Worm (Caenorhabditis elegans): ENCODE results near the gene nhr-103.

nhr-103 gene

DNA sequence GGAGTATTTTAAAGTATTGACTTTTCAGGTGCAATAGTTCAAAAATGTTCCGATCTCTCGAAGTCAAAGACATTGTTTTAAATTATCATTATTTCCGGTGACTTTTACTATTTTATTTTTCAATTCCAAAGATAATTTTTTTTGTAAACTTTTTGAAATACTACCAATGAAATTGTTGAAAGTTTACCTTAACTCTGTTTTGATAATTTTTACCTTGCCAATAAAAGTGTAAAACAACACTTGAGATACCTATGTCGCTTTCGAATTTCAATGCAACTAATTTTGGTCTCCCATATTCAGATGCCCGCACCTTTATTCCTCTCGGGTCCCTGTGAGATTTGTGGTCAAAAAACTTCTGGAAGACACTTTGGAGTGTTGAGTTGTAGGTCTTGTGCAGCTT is at the start of gene nhr-103:
Gene nhr-103 (plus strand): TSS at position 301 of the 400 bp plus-strand sequence.
- TF ChIP-seq aly-1 (tag; optimal IDR thresholded peaks at IDR 0.05): no peak
- TF ChIP-seq flt-1 (GFP tag; IDR thresholded peaks at IDR 0.05): no peak
- TF ChIP-seq B0310.2 (tag; optimal IDR thresholded peaks at IDR 0.05): no peak
- no peak for TF ChIP-seq F13C5.2 (tag; optimal IDR thresholded peaks at IDR 0.05)
- TF ChIP-seq sea-1 (GFP tag; conservative IDR thresholded peaks at IDR 0.05): no peak
- TF ChIP-seq hmg-4 (GFP tag; optimal IDR thresholded peaks at IDR 0.05): no peak
- TF ChIP-seq tbx-11 (GFP tag; IDR thresholded peaks at IDR 0.05): no peak
- no peak for TF ChIP-seq pes-1 (GFP tag; IDR thresholded peaks at IDR 0.05)
- no peak for TF ChIP-seq tbx-37 (GFP tag; conservative IDR thresholded peaks at IDR 0.05)
- TF ChIP-seq ceh-36 (tag; optimal IDR thresholded peaks at IDR 0.05): no peak
- no peak for TF ChIP-seq hmbx-1 (tag; optimal IDR thresholded peaks at IDR 0.05)
- TF ChIP-seq ets-7 (tag; optimal IDR thresholded peaks at IDR 0.05): no peak
- TF ChIP-seq tra-4 (tag; optimal IDR thresholded peaks at IDR 0.05): no peak
- TF ChIP-seq scrt-1 (GFP tag; IDR thresholded peaks at IDR 0.05): no peak
- no peak for TF ChIP-seq hnd-1 (tag; optimal IDR thresholded peaks at IDR 0.05)
- TF ChIP-seq ama-1 (optimal IDR thresholded peaks at IDR 0.05): no peak
- no peak for TF ChIP-seq ceh-13 (GFP tag; optimal IDR thresholded peaks at IDR 0.05)

- TF ChIP-seq hmbx-1 (tag; optimal IDR thresholded peaks at IDR 0.05) (no peak), ceh-13 (GFP tag; optimal IDR thresholded peaks at IDR 0.05) (no peak), tbx-11 (GFP tag; IDR thresholded peaks at IDR 0.05) (no peak), sea-1 (GFP tag; conservative IDR thresholded peaks at IDR 0.05) (no peak), flt-1 (GFP tag; IDR thresholded peaks at IDR 0.05) (no peak), ama-1 (optimal IDR thresholded peaks at IDR 0.05) (no peak)
These were observed 47.9 kb upstream of the nhr-103 start, which contains the start of gene srbc-17 for ce11 chrV:2177307-2177764. TSS of gene srbc-17 (plus strand) at chrV:2177714.

DNA sequence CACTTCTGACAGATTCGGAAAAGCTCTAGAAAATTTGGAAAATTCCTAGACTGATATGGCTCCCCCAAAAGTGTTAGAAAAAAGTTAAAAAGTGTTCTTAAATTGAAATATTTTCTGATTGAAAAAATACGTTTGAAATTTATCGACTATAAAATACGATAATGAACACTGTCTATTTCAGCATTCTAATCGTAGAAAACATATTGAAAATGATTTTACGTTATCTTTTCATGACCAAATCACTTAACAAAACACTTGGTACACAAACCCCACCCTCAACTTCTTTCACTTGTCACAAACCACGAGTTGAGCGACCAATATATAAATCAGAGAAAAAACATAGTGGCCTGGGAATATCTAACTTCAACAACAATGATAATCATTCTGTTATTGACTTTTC is 46.0 kb upstream of the nhr-103 start, which contains the start of gene cyp-33C1:
Gene cyp-33C1 (plus strand): TSS at position 301 of the 400 bp plus-strand sequence.
- TF ChIP-seq hmbx-1 (tag; optimal IDR thresholded peaks at IDR 0.05) (no peak), hmg-4 (GFP tag; optimal IDR thresholded peaks at IDR 0.05) (no peak), hnd-1 (tag; optimal IDR thresholded peaks at IDR 0.05) (no peak)

DNA sequence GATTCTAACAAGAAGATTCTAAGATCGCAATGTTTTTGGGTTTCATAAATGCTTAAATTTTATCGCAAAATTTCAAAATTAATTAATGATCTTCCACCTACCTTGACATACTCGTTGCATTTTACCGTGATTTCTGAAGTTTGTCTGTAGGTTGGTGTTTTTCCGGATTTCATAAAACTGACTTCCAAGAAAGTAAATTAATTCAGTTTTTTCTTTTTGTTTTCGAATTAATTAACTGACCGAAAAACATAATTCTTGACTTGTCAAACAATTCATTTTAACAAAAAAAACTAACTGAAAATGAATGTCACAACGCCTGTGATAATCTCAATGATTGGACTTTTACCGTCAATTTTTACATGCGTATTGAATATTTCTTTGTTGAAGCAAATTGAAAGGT is 43.5 kb upstream of the nhr-103 start, which contains the start of gene srbc-16:
Gene srbc-16 (plus strand): TSS at position 301 of the 400 bp plus-strand sequence.
- TF ChIP-seq B0310.2 (tag; optimal IDR thresholded peaks at IDR 0.05): no peak
- no peak for TF ChIP-seq flt-1 (GFP tag; IDR thresholded peaks at IDR 0.05)

ce11 chrV:2183162-2183561 is 42.1 kb upstream of the nhr-103 start, which contains the start of gene cyp-33C2:
TSS of gene cyp-33C2 (plus strand) at chrV:2183488.
- TF ChIP-seq hmg-4 (GFP tag; optimal IDR thresholded peaks at IDR 0.05) (no peak), tra-4 (tag; optimal IDR thresholded peaks at IDR 0.05) (no peak), ceh-36 (tag; optimal IDR thresholded peaks at IDR 0.05) (no peak), tbx-37 (GFP tag; conservative IDR thresholded peaks at IDR 0.05) (no peak), ets-7 (tag; optimal IDR thresholded peaks at IDR 0.05) (no peak), F13C5.2 (tag; optimal IDR thresholded peaks at IDR 0.05) (no peak), sea-1 (GFP tag; conservative IDR thresholded peaks at IDR 0.05) (no peak), hmbx-1 (tag; optimal IDR thresholded peaks at IDR 0.05) (no peak), B0310.2 (tag; optimal IDR thresholded peaks at IDR 0.05) (no peak), pes-1 (GFP tag; IDR thresholded peaks at IDR 0.05) (no peak), hnd-1 (tag; optimal IDR thresholded peaks at IDR 0.05) (no peak)

DNA sequence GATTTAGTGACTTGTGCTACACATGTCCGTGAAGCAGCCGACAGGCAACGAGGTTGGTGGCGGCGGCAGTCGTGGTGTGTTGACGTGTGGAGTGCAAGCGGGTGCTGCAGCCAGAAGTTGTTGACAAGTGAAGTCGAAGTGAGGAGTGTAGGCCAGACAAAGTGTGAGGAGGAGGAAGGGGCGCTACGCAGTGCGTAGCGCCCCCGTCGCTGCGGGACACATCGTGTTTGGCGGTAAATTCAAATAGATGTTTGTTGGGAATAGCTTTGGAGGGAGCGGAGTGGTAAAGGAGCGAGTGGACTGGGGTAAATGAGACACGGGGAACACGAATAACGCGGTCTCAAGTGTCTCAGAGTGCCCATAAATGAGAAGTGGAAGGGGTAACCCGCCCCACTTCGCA is 39.7 kb upstream of the nhr-103 start:
- TF ChIP-seq hnd-1 (tag; optimal IDR thresholded peaks at IDR 0.05) (no peak), ceh-13 (GFP tag; optimal IDR thresholded peaks at IDR 0.05) (no peak), ceh-36 (tag; optimal IDR thresholded peaks at IDR 0.05) (no peak), B0310.2 (tag; optimal IDR thresholded peaks at IDR 0.05) (no peak)

- TF ChIP-seq tbx-37 (GFP tag; conservative IDR thresholded peaks at IDR 0.05) (no peak), tbx-11 (GFP tag; IDR thresholded peaks at IDR 0.05) (no peak), hmg-4 (GFP tag; optimal IDR thresholded peaks at IDR 0.05) (no peak), scrt-1 (GFP tag; IDR thresholded peaks at IDR 0.05) (no peak), ceh-13 (GFP tag; optimal IDR thresholded peaks at IDR 0.05) (no peak), ama-1 (optimal IDR thresholded peaks at IDR 0.05) (no peak), ceh-36 (tag; optimal IDR thresholded peaks at IDR 0.05) (no peak), B0310.2 (tag; optimal IDR thresholded peaks at IDR 0.05) (no peak), F13C5.2 (tag; optimal IDR thresholded peaks at IDR 0.05) (no peak), sea-1 (GFP tag; conservative IDR thresholded peaks at IDR 0.05) (no peak), hmbx-1 (tag; optimal IDR thresholded peaks at IDR 0.05) (no peak), hnd-1 (tag; optimal IDR thresholded peaks at IDR 0.05) (no peak)
These were observed 37.3 kb upstream of the nhr-103 start, which contains the start of gene Y5H2B.3 for ce11 chrV:2187864-2188345. TSS of gene Y5H2B.3 (plus strand) at chrV:2188295.

DNA sequence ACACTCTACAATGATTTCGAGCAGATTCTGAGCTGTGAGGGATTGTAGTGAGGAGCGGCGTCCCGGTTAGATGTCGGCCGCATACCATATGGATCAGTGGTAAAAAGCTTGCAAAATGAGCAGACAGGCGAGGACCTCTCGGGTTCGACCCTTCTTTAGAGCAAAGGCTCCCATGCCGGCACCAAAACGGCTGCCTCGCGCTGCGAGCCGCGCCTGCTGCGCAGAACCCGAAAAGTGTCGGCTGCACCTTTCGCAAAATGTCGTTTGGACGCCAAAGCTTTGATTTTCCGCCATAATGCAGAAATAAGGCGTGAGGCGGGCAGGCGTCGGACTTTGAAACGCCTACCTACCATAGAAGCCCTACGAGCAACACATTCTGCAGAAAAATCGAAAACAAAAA is 34.8 kb upstream of the nhr-103 start:
- no peak for TF ChIP-seq ets-7 (tag; optimal IDR thresholded peaks at IDR 0.05)
- no peak for TF ChIP-seq tra-4 (tag; optimal IDR thresholded peaks at IDR 0.05)
- no peak for TF ChIP-seq F13C5.2 (tag; optimal IDR thresholded peaks at IDR 0.05)
- no peak for TF ChIP-seq hmg-4 (GFP tag; optimal IDR thresholded peaks at IDR 0.05)
- TF ChIP-seq ama-1 (optimal IDR thresholded peaks at IDR 0.05): no peak
- TF ChIP-seq tbx-11 (GFP tag; IDR thresholded peaks at IDR 0.05): no peak
- TF ChIP-seq B0310.2 (tag; optimal IDR thresholded peaks at IDR 0.05): no peak
- TF ChIP-seq hnd-1 (tag; optimal IDR thresholded peaks at IDR 0.05): no peak
- no peak for TF ChIP-seq sea-1 (GFP tag; conservative IDR thresholded peaks at IDR 0.05)
- no peak for TF ChIP-seq ceh-36 (tag; optimal IDR thresholded peaks at IDR 0.05)
